Fruit fly (Drosophila melanogaster): ENCODE measurements around the gene cad.

- TF ChIP-seq h (optimal IDR thresholded peaks at IDR 0.05) = no peak
- no peak for TF ChIP-seq psq (optimal IDR thresholded peaks at IDR 0.05)
- no peak for TF ChIP-seq insv (optimal IDR thresholded peaks at IDR 0.05)
- no peak for TF ChIP-seq ttk (optimal IDR thresholded peaks at IDR 0.05)
Observed at dm6 chr2L:20826226-20826625, 55.7 kb downstream of the cad start.

Measured in Kc167 (cell line).